Worm (Caenorhabditis elegans) whole organism, mixed stage, embryonic: ENCODE data around the gene ptr-8.
A peak's percentile ranks its signal among the peaks of the same experiment; 100 is the strongest.

Experiments used
- bed-3 ChIP-seq: fragments of 200-800 bp; sonication (Bioruptor generic); optimal IDR thresholded peaks from 3 replicates; lab custom pipeline; 2018; ENCODE audit warnings: mild to moderate bottlenecking, missing genetic modification characterization, moderate library complexity, missing compliant biosample characterization
- blmp-1 ChIP-seq: fragments of 150-350 bp; optimal IDR thresholded peaks from 2 replicates; lab custom pipeline; 2014; ENCODE audit warnings: missing biosample characterization, missing genetic modification characterization
- ceh-39 ChIP-seq: fragments of 150-350 bp; optimal IDR thresholded peaks from 2 replicates; lab custom pipeline; 2014; ENCODE audit warnings: missing biosample characterization, missing genetic modification characterization
- ceh-43 ChIP-seq: fragments of 200-800 bp; sonication (Bioruptor generic); optimal IDR thresholded peaks from 2 replicates; lab custom pipeline; 2018; ENCODE audit warnings: mild to moderate bottlenecking, missing genetic modification characterization, moderate library complexity, missing compliant biosample characterization
- ceh-83 ChIP-seq: fragments of 200-800 bp; sonication (Bioruptor generic); optimal IDR thresholded peaks from 2 replicates; lab custom pipeline; 2018; ENCODE audit warnings: mild to moderate bottlenecking, missing genetic modification characterization, missing compliant biosample characterization
- ces-1 ChIP-seq: fragments of 150-350 bp; optimal IDR thresholded peaks from 2 replicates; lab custom pipeline; 2014; ENCODE audit warnings: missing biosample characterization, missing genetic modification reagents, missing genetic modification characterization
- cnd-1 ChIP-seq: fragments of 200-800 bp; sonication (Bioruptor generic); optimal IDR thresholded peaks from 2 replicates; lab custom pipeline; 2018; ENCODE audit warnings: mild to moderate bottlenecking, missing genetic modification characterization, missing compliant biosample characterization
- drap-1 ChIP-seq: fragments of 200-800 bp; sonication (Bioruptor generic); optimal IDR thresholded peaks from 3 replicates; lab custom pipeline; 2018; ENCODE audit warnings: mild to moderate bottlenecking, missing genetic modification characterization, missing compliant biosample characterization
- elt-1 ChIP-seq: sonication (generic microtip); optimal IDR thresholded peaks from 2 replicates; lab custom pipeline; 2017; ENCODE audit warnings: missing genetic modification characterization, mild to moderate bottlenecking, missing compliant biosample characterization, antibody characterized with exemption, moderate library complexity, borderline replicate concordance; ENCODE audit not compliant: insufficient read depth
- elt-3 ChIP-seq: fragments of 150-350 bp; optimal IDR thresholded peaks from 2 replicates; lab custom pipeline; 2014; ENCODE audit warnings: missing biosample characterization, missing genetic modification characterization
- flh-1 ChIP-seq: fragments of 200-800 bp; sonication (Bioruptor generic); optimal IDR thresholded peaks from 2 replicates; lab custom pipeline; 2018; ENCODE audit warnings: mild to moderate bottlenecking, missing genetic modification characterization, moderate library complexity, missing compliant biosample characterization
- ham-2 ChIP-seq: fragments of 200-800 bp; sonication (Bioruptor generic); optimal IDR thresholded peaks from 2 replicates; lab custom pipeline; 2018; ENCODE audit warnings: mild to moderate bottlenecking, missing genetic modification characterization, missing compliant biosample characterization
- hlh-1 ChIP-seq: fragments of 150-350 bp; optimal IDR thresholded peaks from 2 replicates; lab custom pipeline; 2014; ENCODE audit warnings: missing biosample characterization, missing genetic modification reagents, missing genetic modification characterization
- lin-13 ChIP-seq: fragments of 150-350 bp; optimal IDR thresholded peaks from 2 replicates; lab custom pipeline; 2014; ENCODE audit warnings: missing biosample characterization, missing genetic modification characterization
- lin-32 ChIP-seq: fragments of 200-800 bp; sonication (Bioruptor generic); optimal IDR thresholded peaks from 2 replicates; lab custom pipeline; 2018; ENCODE audit warnings: mild to moderate bottlenecking, missing genetic modification characterization, missing compliant biosample characterization
- lsy-2 ChIP-seq: fragments of 150-350 bp; optimal IDR thresholded peaks from 2 replicates; lab custom pipeline; 2014; ENCODE audit warnings: missing biosample characterization, missing genetic modification characterization
- mab-5 ChIP-seq: fragments of 150-350 bp; optimal IDR thresholded peaks from 2 replicates; lab custom pipeline; 2014; ENCODE audit warnings: missing biosample characterization, missing genetic modification characterization
- mep-1 ChIP-seq: fragments of 150-350 bp; optimal IDR thresholded peaks from 2 replicates; lab custom pipeline; 2017; ENCODE audit warnings: missing biosample characterization, missing genetic modification reagents, missing genetic modification characterization, inconsistent platforms
- mls-2 ChIP-seq: sonication (generic microtip); optimal IDR thresholded peaks from 2 replicates; lab custom pipeline; 2016; ENCODE audit warnings: mild to moderate bottlenecking, missing genetic modification characterization, moderate library complexity, missing compliant biosample characterization
- nhr-12 ChIP-seq: fragments of 150-350 bp; optimal IDR thresholded peaks from 2 replicates; lab custom pipeline; 2014; ENCODE audit warnings: missing biosample characterization, missing genetic modification characterization
- nhr-2 ChIP-seq: fragments of 150-350 bp; optimal IDR thresholded peaks from 2 replicates; lab custom pipeline; 2014; ENCODE audit warnings: missing biosample characterization, missing genetic modification characterization
- nhr-237 ChIP-seq: fragments of 150-350 bp; optimal IDR thresholded peaks from 2 replicates; lab custom pipeline; 2014; ENCODE audit warnings: missing biosample characterization, missing genetic modification characterization
- nhr-76 ChIP-seq: sonication (generic microtip); optimal IDR thresholded peaks from 2 replicates; lab custom pipeline; 2017; ENCODE audit warnings: missing biosample characterization, missing genetic modification characterization
- pha-4 ChIP-seq: fragments of 150-350 bp; optimal IDR thresholded peaks from 2 replicates; lab custom pipeline; 2018; ENCODE audit warnings: missing biosample characterization, missing genetic modification reagents, missing genetic modification characterization
- sem-2 ChIP-seq: fragments of 200-800 bp; sonication (Bioruptor generic); optimal IDR thresholded peaks from 2 replicates; lab custom pipeline; 2018; ENCODE audit warnings: mild to moderate bottlenecking, missing genetic modification characterization, missing compliant biosample characterization
- sptf-1 ChIP-seq: sonication (generic microtip); optimal IDR thresholded peaks from 2 replicates; lab custom pipeline; 2017; ENCODE audit warnings: mild to moderate bottlenecking, missing genetic modification characterization, moderate library complexity, missing compliant biosample characterization
- tbx-8 ChIP-seq: fragments of 200-800 bp; sonication (Bioruptor generic); optimal IDR thresholded peaks from 2 replicates; lab custom pipeline; 2018; ENCODE audit warnings: mild to moderate bottlenecking, missing genetic modification characterization, moderate library complexity, missing compliant biosample characterization
- unc-120 ChIP-seq: sonication (generic microtip); optimal IDR thresholded peaks from 2 replicates; lab custom pipeline; 2017; ENCODE audit warnings: missing genetic modification characterization, missing compliant biosample characterization; ENCODE audit not compliant: poor library complexity, severe bottlenecking
- unc-39 ChIP-seq: fragments of 150-350 bp; optimal IDR thresholded peaks from 2 replicates; lab custom pipeline; 2014; ENCODE audit warnings: missing biosample characterization, missing genetic modification characterization
- unc-62 ChIP-seq: fragments of 150-350 bp; optimal IDR thresholded peaks from 2 replicates; lab custom pipeline; 2014; ENCODE audit warnings: missing biosample characterization, missing genetic modification reagents, missing genetic modification characterization
- zip-8 ChIP-seq: fragments of 150-350 bp; optimal IDR thresholded peaks from 2 replicates; lab custom pipeline; 2014; ENCODE audit warnings: missing biosample characterization, missing genetic modification characterization
- ztf-11 ChIP-seq: fragments of 150-350 bp; optimal IDR thresholded peaks from 2 replicates; lab custom pipeline; 2014; ENCODE audit warnings: missing biosample characterization, missing genetic modification characterization

ptr-8 gene

DNA sequence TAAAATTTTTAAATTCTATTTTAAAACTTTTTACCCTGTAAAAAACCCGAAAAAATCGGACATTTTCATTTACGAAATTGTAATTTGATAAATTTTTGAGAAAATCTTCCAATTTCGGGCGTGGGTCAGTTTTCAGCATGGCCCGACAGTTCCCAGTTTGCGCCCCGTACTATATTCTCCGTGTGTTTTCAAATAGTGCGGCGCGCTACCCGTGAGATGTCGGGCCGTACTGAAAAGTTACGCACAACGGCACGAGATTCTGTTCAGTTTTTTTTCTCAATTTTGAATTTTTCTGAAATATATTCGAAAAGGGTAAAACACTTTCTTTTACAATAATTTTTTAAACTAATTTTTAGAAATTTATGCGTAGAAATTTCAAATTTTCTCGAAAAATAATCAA lies 42.0 kb upstream of the ptr-8 start:
- TF ChIP-seq blmp-1, result no peak

ce11 chrII:10849903-10850302 lies 39.2 kb upstream of the ptr-8 start, which contains the start of gene M106.2:
Gene M106.2, minus strand, starts transcription at chrII:10850003.
- no peak for TF ChIP-seq tbx-8 (GFP tag; lab: Kevin White, UChicago)
- TF ChIP-seq unc-62 (GFP tag; lab: Kevin White, UChicago), result no peak
- TF ChIP-seq nhr-76 (tag; lab: Kevin White, UChicago), result no peak
- no peak for TF ChIP-seq unc-39
- no peak for TF ChIP-seq bed-3 (GFP tag; lab: Kevin White, UChicago)
- TF ChIP-seq drap-1 (GFP tag; lab: Kevin White, UChicago), result no peak
- TF ChIP-seq ztf-11 (tag; lab: Kevin White, UChicago), result no peak
- TF ChIP-seq lin-13 (tag; lab: Kevin White, UChicago), result no peak
- TF ChIP-seq hlh-1, result no peak
- TF ChIP-seq mep-1 (tag; lab: Kevin White, UChicago), result no peak
- TF ChIP-seq, all 35 proteins: peak for 0

DNA sequence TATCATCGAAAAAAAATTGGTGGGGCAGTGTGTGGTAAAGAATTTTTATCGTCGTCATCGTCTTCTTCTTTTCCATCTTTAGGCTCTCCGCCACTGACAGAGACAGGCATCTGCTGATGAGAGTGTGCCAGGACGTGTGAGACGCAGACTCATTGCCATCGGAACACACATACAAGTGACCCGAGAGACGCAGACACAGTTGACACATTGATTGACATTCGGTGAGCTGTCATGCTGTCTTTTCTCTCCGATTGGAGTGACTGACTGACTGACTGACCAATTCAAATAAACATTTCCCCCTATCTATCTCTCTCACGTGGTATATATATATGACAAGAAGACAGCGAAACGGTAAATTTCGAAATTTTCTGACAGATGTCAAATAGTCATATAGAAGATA lies 38.0 kb upstream of the ptr-8 start:
- TF ChIP-seq unc-62 (GFP tag; lab: Kevin White, UChicago) (peak; percentile 100), lsy-2 (tag; lab: Kevin White, UChicago) (peak; percentile 3), mep-1 (tag; lab: Kevin White, UChicago) (peak; percentile 8), ceh-83 (GFP tag; lab: Kevin White, UChicago) (no peak), nhr-12 (tag; lab: Kevin White, UChicago) (no peak), unc-39 (no peak), ceh-43 (GFP tag; lab: Kevin White, UChicago) (no peak), unc-120 (peak; percentile 53), lin-13 (tag; lab: Kevin White, UChicago) (no peak), pha-4 (peak; percentile 43)

ce11 chrII:10852880-10853279 lies 36.2 kb upstream of the ptr-8 start:
- TF ChIP-seq tbx-8 (GFP tag; lab: Kevin White, UChicago) (no peak), ceh-39 (no peak), lin-32 (GFP tag; lab: Kevin White, UChicago) (no peak), zip-8 (tag; lab: Kevin White, UChicago) (no peak), unc-62 (GFP tag; lab: Kevin White, UChicago) (no peak), mab-5 (tag; lab: Kevin White, UChicago) (no peak), ces-1 (GFP tag; lab: Kevin White, UChicago) (no peak), nhr-12 (tag; lab: Kevin White, UChicago) (no peak), nhr-76 (tag; lab: Kevin White, UChicago) (no peak), sptf-1 (tag; lab: Kevin White, UChicago) (no peak), nhr-237 (tag; lab: Kevin White, UChicago) (no peak), hlh-1 (no peak), ham-2 (GFP tag; lab: Kevin White, UChicago) (no peak), flh-1 (GFP tag; lab: Kevin White, UChicago) (no peak), ceh-83 (GFP tag; lab: Kevin White, UChicago) (no peak), nhr-2 (no peak), bed-3 (GFP tag; lab: Kevin White, UChicago) (no peak)

- TF ChIP-seq ham-2 (GFP tag; lab: Kevin White, UChicago) (no peak), unc-62 (GFP tag; lab: Kevin White, UChicago) (no peak), nhr-2 (no peak), elt-1 (tag; lab: Kevin White, UChicago) (no peak), unc-39 (no peak), ceh-43 (GFP tag; lab: Kevin White, UChicago) (no peak), ztf-11 (tag; lab: Kevin White, UChicago) (no peak), flh-1 (GFP tag; lab: Kevin White, UChicago) (no peak), hlh-1 (no peak), mab-5 (tag; lab: Kevin White, UChicago) (no peak), elt-3 (no peak), mls-2 (tag; lab: Kevin White, UChicago) (no peak), lin-32 (GFP tag; lab: Kevin White, UChicago) (no peak), mep-1 (tag; lab: Kevin White, UChicago) (no peak), sem-2 (GFP tag; lab: Kevin White, UChicago) (no peak), cnd-1 (tag; lab: Kevin White, UChicago) (no peak)
Observed at ce11 chrII:10857077-10857476, 32.0 kb upstream of the ptr-8 start, which contains the start of gene M106.7. Gene M106.7, minus strand, starts transcription at chrII:10857177.
